Fruit fly (Drosophila melanogaster) whole organism, embryonic: ENCODE data around the gene CG4467.
A peak's percentile ranks its signal among the peaks of the same experiment; 100 is the strongest.

Source experiments
- Bgb ChIP-seq: fragments of 200-800 bp; sonication (Bioruptor generic); IDR thresholded peaks from 2 replicates; pipeline ENCODE4 v1.3.6; 2022; ENCODE audit warnings: missing biosample characterization, missing genetic modification characterization; ENCODE audit not compliant: partially characterized antibody
- BtbVII ChIP-seq: fragments of 200-800 bp; sonication (Bioruptor generic); optimal IDR thresholded peaks from 3 replicates; lab custom pipeline; 2017; ENCODE audit warnings: missing biosample characterization, mild to moderate bottlenecking, missing genetic modification characterization
- CG11560 ChIP-seq: fragments of 200-800 bp; sonication (Bioruptor generic); IDR thresholded peaks from 3 replicates; pipeline ENCODE4 v1.3.6; 2022; ENCODE audit warnings: missing biosample characterization, missing genetic modification characterization
- CG11723 ChIP-seq: fragments of 200-800 bp; sonication (Bioruptor generic); optimal IDR thresholded peaks from 2 replicates; lab custom pipeline; 2017; ENCODE audit warnings: missing biosample characterization, mild to moderate bottlenecking, missing genetic modification characterization
- CG12299 ChIP-seq: fragments of 200-800 bp; sonication (Bioruptor generic); optimal IDR thresholded peaks from 2 replicates; lab custom pipeline; 2018; ENCODE audit warnings: missing biosample characterization, mild to moderate bottlenecking, missing genetic modification characterization
- CG12659 ChIP-seq: fragments of 200-800 bp; sonication (Bioruptor generic); optimal IDR thresholded peaks from 3 replicates; lab custom pipeline; 2017; ENCODE audit warnings: mild to moderate bottlenecking, missing biosample characterization, missing genetic modification reagents, missing genetic modification characterization
- CG13624 ChIP-seq: fragments of 200-800 bp; sonication (Bioruptor generic); optimal IDR thresholded peaks from 2 replicates; lab custom pipeline; 2016; ENCODE audit warnings: missing biosample characterization, missing genetic modification characterization
- CG14965 ChIP-seq: fragments of 200-800 bp; sonication (Bioruptor generic); optimal IDR thresholded peaks from 2 replicates; lab custom pipeline; 2016; ENCODE audit warnings: missing biosample characterization, missing genetic modification characterization, borderline replicate concordance
- CG15073 ChIP-seq: fragments of 200-800 bp; sonication (Bioruptor generic); optimal IDR thresholded peaks from 2 replicates; lab custom pipeline; 2016; ENCODE audit warnings: missing biosample characterization, missing genetic modification characterization
- CG1647 ChIP-seq: fragments of 200-800 bp; sonication (Bioruptor generic); optimal IDR thresholded peaks from 3 replicates; lab custom pipeline; 2016; ENCODE audit warnings: missing biosample characterization, missing genetic modification characterization
- CG18599 ChIP-seq: fragments of 200-800 bp; sonication (Bioruptor generic); optimal IDR thresholded peaks from 3 replicates; lab custom pipeline; 2017; ENCODE audit warnings: missing biosample characterization, missing genetic modification characterization, mild to moderate bottlenecking, moderate library complexity, missing genetic modification reagents
- CG2678 ChIP-seq: fragments of 200-800 bp; sonication (Bioruptor generic); optimal IDR thresholded peaks from 3 replicates; lab custom pipeline; 2019; ENCODE audit warnings: missing biosample characterization, mild to moderate bottlenecking, missing genetic modification characterization, moderate library complexity
- CG30020 ChIP-seq: fragments of 200-800 bp; optimal IDR thresholded peaks from 2 replicates; lab custom pipeline; 2019; ENCODE audit warnings: missing biosample characterization, mild to moderate bottlenecking, missing genetic modification characterization, moderate library complexity
- CG34224 ChIP-seq: fragments of 200-800 bp; sonication (Bioruptor generic); IDR thresholded peaks from 3 replicates; pipeline ENCODE4 v1.3.6; 2022; ENCODE audit warnings: missing biosample characterization, missing genetic modification characterization; ENCODE audit not compliant: partially characterized antibody
- CG4820 ChIP-seq: fragments of 200-800 bp; sonication (Bioruptor generic); optimal IDR thresholded peaks from 3 replicates; lab custom pipeline; 2016; ENCODE audit warnings: missing biosample characterization, missing genetic modification characterization
- CG5180 ChIP-seq: fragments of 200-800 bp; sonication (Bioruptor generic); optimal IDR thresholded peaks from 3 replicates; lab custom pipeline; 2017; ENCODE audit warnings: missing biosample characterization, missing genetic modification characterization, mild to moderate bottlenecking, moderate library complexity, missing genetic modification reagents
- CG5953 ChIP-seq: fragments of 200-800 bp; sonication (Bioruptor generic); IDR thresholded peaks from 2 replicates; pipeline ENCODE4 v1.3.6; 2022; ENCODE audit warnings: missing biosample characterization, missing genetic modification characterization
- CG6791 ChIP-seq: fragments of 200-800 bp; sonication (Bioruptor generic); IDR thresholded peaks from 3 replicates; pipeline ENCODE4 v1.3.6; 2022; ENCODE audit warnings: missing biosample characterization, missing genetic modification characterization; ENCODE audit not compliant: partially characterized antibody
- CG9437 ChIP-seq: fragments of 200-800 bp; sonication (Bioruptor generic); optimal IDR thresholded peaks from 2 replicates; lab custom pipeline; 2018; ENCODE audit warnings: missing biosample characterization, mild to moderate bottlenecking, missing genetic modification characterization
- CG9727 ChIP-seq: fragments of 200-800 bp; sonication (Bioruptor generic); optimal IDR thresholded peaks from 3 replicates; lab custom pipeline; 2017; ENCODE audit warnings: missing biosample characterization, mild to moderate bottlenecking, missing genetic modification characterization
- ERR ChIP-seq: fragments of 200-800 bp; sonication (Bioruptor generic); optimal IDR thresholded peaks from 2 replicates; lab custom pipeline; 2016; ENCODE audit warnings: missing biosample characterization, missing genetic modification characterization
- HLH54F ChIP-seq: fragments of 200-800 bp; sonication (Bioruptor generic); optimal IDR thresholded peaks from 3 replicates; lab custom pipeline; 2016; ENCODE audit warnings: missing biosample characterization, missing genetic modification characterization
- Hey ChIP-seq: fragments of 200-800 bp; sonication (Bioruptor generic); optimal IDR thresholded peaks from 3 replicates; lab custom pipeline; 2018; ENCODE audit warnings: missing biosample characterization, mild to moderate bottlenecking, missing genetic modification characterization
- Rx ChIP-seq: fragments of 200-800 bp; sonication (Bioruptor generic); IDR thresholded peaks from 2 replicates; pipeline ENCODE4 v1.3.6; 2022; ENCODE audit warnings: missing biosample characterization, missing genetic modification characterization
- YL-1 ChIP-seq: fragments of 200-800 bp; sonication (Bioruptor generic); optimal IDR thresholded peaks from 3 replicates; lab custom pipeline; 2017; ENCODE audit warnings: missing biosample characterization, mild to moderate bottlenecking, missing genetic modification characterization
- bigmax ChIP-seq: fragments of 200-800 bp; sonication (Bioruptor generic); optimal IDR thresholded peaks from 2 replicates; lab custom pipeline; 2018; ENCODE audit warnings: missing biosample characterization, mild to moderate bottlenecking, missing genetic modification characterization
- btn ChIP-seq: fragments of 200-800 bp; sonication (Bioruptor generic); optimal IDR thresholded peaks from 2 replicates; lab custom pipeline; 2016; ENCODE audit warnings: missing biosample characterization, missing genetic modification characterization
- cad ChIP-seq: fragments of >200 bp; optimal IDR thresholded peaks from 2 replicates; lab custom pipeline; 2017; ENCODE audit warnings: missing biosample characterization, missing genetic modification characterization
- chn ChIP-seq: fragments of 200-800 bp; sonication (Bioruptor generic); optimal IDR thresholded peaks from 2 replicates; lab custom pipeline; 2016; ENCODE audit warnings: missing biosample characterization, missing genetic modification characterization
- crp ChIP-seq, 2 experiments: fragments of 200-800 bp; sonication (Bioruptor generic); optimal IDR thresholded peaks; 2 replicates in 1 of 2; 3 replicates in 1 of 2; lab custom pipeline; 2017; ENCODE audit warnings: missing biosample characterization in 2 of 2, missing genetic modification characterization in 2 of 2, mild to moderate bottlenecking in 1 of 2, moderate library complexity in 1 of 2
- cwo ChIP-seq: fragments of 200-800 bp; sonication (Bioruptor generic); optimal IDR thresholded peaks from 3 replicates; lab custom pipeline; 2017; ENCODE audit warnings: missing biosample characterization, missing genetic modification characterization, mild to moderate bottlenecking, moderate library complexity, missing genetic modification reagents
- fd102C ChIP-seq: fragments of 200-800 bp; sonication (Bioruptor generic); optimal IDR thresholded peaks from 2 replicates; lab custom pipeline; 2018; ENCODE audit warnings: missing biosample characterization, mild to moderate bottlenecking, missing genetic modification characterization, moderate library complexity
- fru ChIP-seq: fragments of >200 bp; optimal IDR thresholded peaks from 2 replicates; lab custom pipeline; 2017
- gfzf ChIP-seq: fragments of 200-800 bp; sonication (Bioruptor generic); optimal IDR thresholded peaks from 2 replicates; lab custom pipeline; 2016; ENCODE audit warnings: missing biosample characterization, mild to moderate bottlenecking, missing genetic modification characterization, moderate library complexity
- gsb ChIP-seq: fragments of 200-800 bp; sonication (Bioruptor generic); IDR thresholded peaks from 2 replicates; pipeline ENCODE4 v1.3.6; 2022; ENCODE audit warnings: missing biosample characterization, missing genetic modification characterization
- hb ChIP-seq: fragments of 200-800 bp; sonication (Bioruptor generic); IDR thresholded peaks from 3 replicates; pipeline ENCODE4 v1.3.6; 2022; ENCODE audit warnings: missing biosample characterization, missing genetic modification characterization; ENCODE audit not compliant: partially characterized antibody
- kah ChIP-seq: fragments of 200-800 bp; sonication (Bioruptor generic); optimal IDR thresholded peaks from 2 replicates; lab custom pipeline; 2018; ENCODE audit warnings: missing biosample characterization, mild to moderate bottlenecking, missing genetic modification characterization
- lab ChIP-seq: fragments of 200-800 bp; sonication (Bioruptor generic); optimal IDR thresholded peaks from 3 replicates; lab custom pipeline; 2017; ENCODE audit warnings: missing biosample characterization, missing genetic modification characterization, mild to moderate bottlenecking, moderate library complexity, missing genetic modification reagents
- nerfin-1 ChIP-seq: fragments of 200-800 bp; sonication (Bioruptor generic); optimal IDR thresholded peaks from 3 replicates; lab custom pipeline; 2019; ENCODE audit warnings: missing biosample characterization, mild to moderate bottlenecking, missing genetic modification characterization, moderate library complexity
- nerfin-2 ChIP-seq: fragments of 200-800 bp; sonication (Bioruptor generic); IDR thresholded peaks from 2 replicates; pipeline ENCODE4 v1.3.6; 2022; ENCODE audit warnings: missing biosample characterization, missing genetic modification characterization; ENCODE audit not compliant: partially characterized antibody
- odd ChIP-seq: fragments of 200-800 bp; sonication (Bioruptor generic); optimal IDR thresholded peaks from 2 replicates; lab custom pipeline; 2017; ENCODE audit warnings: missing biosample characterization, mild to moderate bottlenecking, missing genetic modification characterization
- pho ChIP-seq: fragments of 200-800 bp; sonication (Bioruptor generic); optimal IDR thresholded peaks from 2 replicates; lab custom pipeline; 2016; ENCODE audit warnings: missing biosample characterization, missing genetic modification characterization
- prd ChIP-seq, 3 experiments: fragments of >200 bp in 2 of 3; fragments of 200-800 bp in 1 of 3; sonication (Bioruptor generic) in 1 of 3; optimal IDR thresholded peaks in 2 of 3; IDR thresholded peaks in 1 of 3; 2 replicates in 2 of 3; 3 replicates in 1 of 3; pipeline versions ENCODE4 v1.3.6 to Lab custom; 2017 to 2022; ENCODE audit warnings: missing biosample characterization in 1 of 3, missing genetic modification characterization in 1 of 3
- pzg ChIP-seq: fragments of 200-800 bp; sonication (Bioruptor generic); optimal IDR thresholded peaks from 3 replicates; lab custom pipeline; 2018; ENCODE audit warnings: missing biosample characterization, mild to moderate bottlenecking, missing genetic modification characterization, moderate library complexity
- ranshi ChIP-seq: fragments of 200-800 bp; sonication (Bioruptor generic); IDR thresholded peaks from 2 replicates; pipeline ENCODE4 v1.3.6; 2022; ENCODE audit warnings: missing biosample characterization, missing genetic modification characterization
- slbo ChIP-seq: fragments of 200-800 bp; sonication (Bioruptor generic); IDR thresholded peaks from 2 replicates; pipeline ENCODE4 v1.3.6; 2022; ENCODE audit warnings: missing biosample characterization, missing genetic modification characterization
- tio ChIP-seq: fragments of 200-800 bp; sonication (Bioruptor generic); optimal IDR thresholded peaks from 2 replicates; lab custom pipeline; 2017; ENCODE audit warnings: missing biosample characterization, missing genetic modification characterization, inconsistent platforms
- twi ChIP-seq: fragments of 200-800 bp; optimal IDR thresholded peaks from 2 replicates; lab custom pipeline; 2019; ENCODE audit warnings: missing biosample characterization, mild to moderate bottlenecking, missing genetic modification characterization, moderate library complexity
- wor ChIP-seq: fragments of 200-800 bp; sonication (Bioruptor generic); IDR thresholded peaks from 2 replicates; pipeline ENCODE4 v1.3.6; 2022; ENCODE audit warnings: missing biosample characterization, missing genetic modification characterization
- zen ChIP-seq: fragments of 200-800 bp; sonication (Bioruptor generic); optimal IDR thresholded peaks from 3 replicates; lab custom pipeline; 2018; ENCODE audit warnings: missing biosample characterization, mild to moderate bottlenecking, missing genetic modification characterization, moderate library complexity

CG4467 gene

DNA sequence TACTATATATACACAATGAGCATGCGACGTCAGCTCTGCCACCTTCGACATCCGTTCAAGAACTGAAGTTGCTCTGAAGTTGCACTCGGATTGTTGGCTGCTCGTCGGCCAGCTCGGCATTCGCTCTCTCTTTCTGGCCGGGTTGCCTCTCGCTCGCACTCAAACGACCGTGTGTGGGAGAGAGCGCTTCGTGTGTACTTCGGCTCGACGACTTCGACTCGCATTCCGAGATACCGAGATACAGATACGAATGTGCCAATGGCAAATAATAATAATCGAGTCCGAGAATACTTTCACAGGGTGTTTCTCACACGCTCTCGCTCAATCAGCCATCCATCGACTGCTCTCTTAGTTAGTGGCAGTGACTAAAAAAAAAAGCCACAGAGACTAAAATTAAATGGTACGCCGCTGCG is 46.7 kb upstream of the CG4467 start (continued):
- no peak for TF ChIP-seq wor (GFP tag; lab: Robert Waterston, UW)
- no peak for TF ChIP-seq CG11723
- TF ChIP-seq BtbVII (GFP tag; lab: Kevin White, UChicago): no peak
- TF ChIP-seq HLH54F: no peak
- TF ChIP-seq CG4820 (GFP tag; lab: Kevin White, UChicago): no peak
- TF ChIP-seq slbo (GFP tag; lab: Robert Waterston, UW): no peak
- no peak for TF ChIP-seq CG34224 (GFP tag; lab: Robert Waterston, UW)
- TF ChIP-seq nerfin-2 (GFP tag; lab: Robert Waterston, UW): peak; percentile 49; the same call in 1 of the 2 replicates
- peak; percentile 18 for TF ChIP-seq CG9727 (GFP tag; lab: Kevin White, UChicago)
- peak; percentile 23 for TF ChIP-seq twi (tag; lab: Kevin White, UChicago)
- TF ChIP-seq CG13624 (GFP tag; lab: Kevin White, UChicago): no peak
- TF ChIP-seq cad (GFP tag; lab: Kevin White, UChicago): no peak
- 0 out of 2 replicates have a peak, but pooled peaks have one; percentile 18 for TF ChIP-seq ranshi (GFP tag; lab: Robert Waterston, UW)
- TF ChIP-seq crp (GFP tag; optimal IDR thresholded peaks at IDR 0.05; lab: Kevin White, UChicago): no peak
- no peak for TF ChIP-seq fru
- TF ChIP-seq hb (GFP tag; lab: Robert Waterston, UW): no peak
- TF ChIP-seq YL-1: no peak
- peak; percentile 95 for TF ChIP-seq nerfin-1 (tag; lab: Kevin White, UChicago)
- no peak for TF ChIP-seq zen (tag; lab: Kevin White, UChicago)
- TF ChIP-seq Bgb (GFP tag; lab: Robert Waterston, UW): peak; percentile 69
- peak; percentile 68 for TF ChIP-seq CG5180 (GFP tag; lab: Kevin White, UChicago)
- no peak for TF ChIP-seq bigmax (GFP tag; lab: Kevin White, UChicago)
- no peak for TF ChIP-seq gsb (GFP tag; lab: Robert Waterston, UW)
- TF ChIP-seq fd102C (GFP tag; lab: Kevin White, UChicago): no peak
- no peak for TF ChIP-seq odd (GFP tag; lab: Kevin White, UChicago)
- no peak for TF ChIP-seq CG12299 (tag; lab: Kevin White, UChicago)
- peak; percentile 15 for TF ChIP-seq CG18599 (GFP tag; lab: Kevin White, UChicago)
- TF ChIP-seq CG5953: no peak
- TF ChIP-seq pho (GFP tag; lab: Kevin White, UChicago): no peak
- TF ChIP-seq lab: peak; percentile 40
- no peak for TF ChIP-seq pzg
- TF ChIP-seq CG2678 (tag; lab: Kevin White, UChicago): peak; percentile 11
- TF ChIP-seq kah (GFP tag; lab: Kevin White, UChicago): peak; percentile 50
- no peak for TF ChIP-seq btn (GFP tag; lab: Kevin White, UChicago)
- no peak for TF ChIP-seq CG15073 (GFP tag; lab: Kevin White, UChicago)
- no peak for TF ChIP-seq CG14965 (GFP tag; lab: Kevin White, UChicago)
- no peak for TF ChIP-seq CG9437 (GFP tag; lab: Kevin White, UChicago)
- TF ChIP-seq prd (optimal IDR thresholded peaks at IDR 0.05; lab: Kevin White, UChicago): no peak
- no peak for TF ChIP-seq prd (GFP tag; IDR thresholded peaks at IDR 0.05; lab: Robert Waterston, UW)
- peak; percentile 37; the same call in 1 of the 3 replicates for TF ChIP-seq CG6791 (GFP tag; lab: Robert Waterston, UW)
- no peak for TF ChIP-seq Hey (tag; lab: Kevin White, UChicago)
- peak; percentile 13 for TF ChIP-seq ERR
- peak; percentile 3 for TF ChIP-seq chn (GFP tag; lab: Kevin White, UChicago)
- TF ChIP-seq CG1647 (GFP tag; lab: Kevin White, UChicago): no peak
- no peak for TF ChIP-seq tio (GFP tag; lab: Kevin White, UChicago)
- no peak for TF ChIP-seq CG30020 (tag; lab: Kevin White, UChicago)
- TF ChIP-seq CG11560 (tag; lab: Robert Waterston, UW): no peak
- peak; percentile 30 for TF ChIP-seq CG12659 (GFP tag; lab: Kevin White, UChicago)
- no peak for TF ChIP-seq gfzf
- no peak for TF ChIP-seq cwo (GFP tag; lab: Kevin White, UChicago)
- TF ChIP-seq Rx (GFP tag; lab: Robert Waterston, UW): no peak
